Worm (Caenorhabditis elegans) whole organism, L3 larva: Measurements from ENCODE around the gene sptl-2.
A peak's percentile ranks its signal among the peaks of the same experiment; 100 is the strongest.

Source experiments
- R02D3.7 ChIP-seq: fragments of 150-350 bp; optimal IDR thresholded peaks from 2 replicates; lab custom pipeline; 2014; ENCODE audit warnings: missing biosample characterization, missing genetic modification characterization
- aly-2 ChIP-seq: fragments of 150-350 bp; optimal IDR thresholded peaks from 2 replicates; lab custom pipeline; 2014; ENCODE audit warnings: missing biosample characterization, missing genetic modification characterization
- ama-1 ChIP-seq: fragments of 150-350 bp; optimal IDR thresholded peaks from 2 replicates; lab custom pipeline; 2018
- ceh-16 ChIP-seq: sonication (generic microtip); optimal IDR thresholded peaks from 2 replicates; lab custom pipeline; 2017; ENCODE audit warnings: missing biosample characterization, missing genetic modification characterization
- ceh-28 ChIP-seq: fragments of 150-350 bp; optimal IDR thresholded peaks from 2 replicates; lab custom pipeline; 2014; ENCODE audit warnings: missing biosample characterization, missing genetic modification reagents, missing genetic modification characterization
- ceh-82 ChIP-seq: fragments of 150-350 bp; optimal IDR thresholded peaks from 2 replicates; lab custom pipeline; 2014; ENCODE audit warnings: missing biosample characterization, missing genetic modification characterization
- daf-12 ChIP-seq: fragments of 150-350 bp; optimal IDR thresholded peaks from 2 replicates; lab custom pipeline; 2014; ENCODE audit warnings: missing biosample characterization, missing genetic modification reagents, missing genetic modification characterization
- egl-27 ChIP-seq: sonication (generic microtip); optimal IDR thresholded peaks from 4 replicates; lab custom pipeline; 2017; ENCODE audit warnings: missing biosample characterization, missing genetic modification reagents, missing genetic modification characterization
- elt-1 ChIP-seq: fragments of 150-350 bp; optimal IDR thresholded peaks from 2 replicates; lab custom pipeline; 2014; ENCODE audit warnings: missing biosample characterization, missing genetic modification characterization
- elt-2 ChIP-seq: sonication (generic microtip); optimal IDR thresholded peaks from 2 replicates; lab custom pipeline; 2016; ENCODE audit warnings: missing genetic modification reagents, mild to moderate bottlenecking, missing genetic modification characterization, missing compliant biosample characterization
- elt-3 ChIP-seq, 3 experiments: fragments of 150-350 bp in 1 of 3; sonication (generic microtip) in 2 of 3; optimal IDR thresholded peaks; 2 replicates in 2 of 3; 4 replicates in 1 of 3; lab custom pipeline; 2014 to 2017; ENCODE audit warnings: missing biosample characterization in 3 of 3, missing genetic modification characterization in 3 of 3
- fkh-10 ChIP-seq: sonication (generic microtip); optimal IDR thresholded peaks from 2 replicates; lab custom pipeline; 2017; ENCODE audit warnings: missing biosample characterization, missing genetic modification reagents, missing genetic modification characterization
- fkh-2 ChIP-seq: fragments of 150-350 bp; optimal IDR thresholded peaks from 2 replicates; lab custom pipeline; 2014; ENCODE audit warnings: missing biosample characterization, missing genetic modification reagents, missing genetic modification characterization
- fos-1 ChIP-seq: fragments of 150-350 bp; optimal IDR thresholded peaks from 2 replicates; lab custom pipeline; 2014; ENCODE audit warnings: missing biosample characterization, missing genetic modification characterization
- hmg-11 ChIP-seq: sonication (generic microtip); optimal IDR thresholded peaks from 2 replicates; lab custom pipeline; 2016; ENCODE audit warnings: missing genetic modification characterization, missing compliant biosample characterization
- jun-1 ChIP-seq: fragments of 150-350 bp; optimal IDR thresholded peaks from 2 replicates; lab custom pipeline; 2014; ENCODE audit warnings: missing biosample characterization, missing genetic modification reagents, missing genetic modification characterization
- lin-15B ChIP-seq: fragments of 150-350 bp; optimal IDR thresholded peaks from 2 replicates; lab custom pipeline; 2014; ENCODE audit warnings: missing biosample characterization, missing genetic modification characterization
- lsy-12 ChIP-seq: sonication (generic microtip); optimal IDR thresholded peaks from 2 replicates; lab custom pipeline; 2016; ENCODE audit warnings: mild to moderate bottlenecking, missing genetic modification characterization, missing compliant biosample characterization
- mdl-1 ChIP-seq: fragments of 150-350 bp; optimal IDR thresholded peaks from 2 replicates; lab custom pipeline; 2014; ENCODE audit warnings: missing biosample characterization, missing genetic modification characterization
- mml-1 ChIP-seq: fragments of 150-350 bp; sonication (generic microtip); optimal IDR thresholded peaks from 3 replicates; lab custom pipeline; 2014; ENCODE audit warnings: missing biosample characterization, missing genetic modification characterization
- nfya-1 ChIP-seq: sonication (generic microtip); optimal IDR thresholded peaks from 2 replicates; lab custom pipeline; 2017; ENCODE audit warnings: missing genetic modification characterization, mild to moderate bottlenecking, missing compliant biosample characterization, antibody characterized with exemption, moderate library complexity; ENCODE audit not compliant: insufficient read depth
- nhr-11 ChIP-seq: fragments of 150-350 bp; optimal IDR thresholded peaks from 2 replicates; lab custom pipeline; 2014; ENCODE audit warnings: missing biosample characterization, missing genetic modification characterization
- nhr-12 ChIP-seq: fragments of 150-350 bp; optimal IDR thresholded peaks from 2 replicates; lab custom pipeline; 2014; ENCODE audit warnings: missing biosample characterization, missing genetic modification characterization
- nhr-23 ChIP-seq: fragments of 150-350 bp; optimal IDR thresholded peaks from 2 replicates; lab custom pipeline; 2014; ENCODE audit warnings: missing biosample characterization, missing genetic modification reagents, missing genetic modification characterization
- nhr-25 ChIP-seq: sonication (generic microtip); optimal IDR thresholded peaks from 2 replicates; lab custom pipeline; 2017; ENCODE audit warnings: missing biosample characterization, missing genetic modification characterization
- nhr-28 ChIP-seq: fragments of 150-350 bp; optimal IDR thresholded peaks from 2 replicates; lab custom pipeline; 2014; ENCODE audit warnings: missing biosample characterization, missing genetic modification characterization
- nhr-43 ChIP-seq: sonication (generic microtip); optimal IDR thresholded peaks from 2 replicates; lab custom pipeline; 2016; ENCODE audit warnings: mild to moderate bottlenecking, missing genetic modification characterization, missing compliant biosample characterization; ENCODE audit not compliant: poor library complexity, severe bottlenecking
- nhr-67 ChIP-seq: fragments of 150-350 bp; optimal IDR thresholded peaks from 2 replicates; lab custom pipeline; 2014; ENCODE audit warnings: missing biosample characterization, missing genetic modification characterization
- nhr-76 ChIP-seq: fragments of 150-350 bp; sonication (generic microtip); optimal IDR thresholded peaks from 5 replicates; lab custom pipeline; 2014; ENCODE audit warnings: missing biosample characterization, missing genetic modification characterization
- nhr-77 ChIP-seq: fragments of 150-350 bp; optimal IDR thresholded peaks from 2 replicates; lab custom pipeline; 2014; ENCODE audit warnings: missing biosample characterization, missing genetic modification characterization
- pha-4 ChIP-seq: fragments of 150-350 bp; optimal IDR thresholded peaks from 2 replicates; lab custom pipeline; 2014; ENCODE audit warnings: missing biosample characterization, missing genetic modification reagents, missing genetic modification characterization
- pqm-1 ChIP-seq: fragments of 150-350 bp; optimal IDR thresholded peaks from 2 replicates; lab custom pipeline; 2017; ENCODE audit warnings: missing biosample characterization, missing genetic modification characterization, inconsistent platforms
- skn-1 ChIP-seq: fragments of 150-350 bp; optimal IDR thresholded peaks from 2 replicates; lab custom pipeline; 2014; ENCODE audit warnings: missing biosample characterization, missing genetic modification characterization
- snpc-4 ChIP-seq: fragments of 150-350 bp; optimal IDR thresholded peaks from 2 replicates; lab custom pipeline; 2014; ENCODE audit warnings: missing biosample characterization, missing genetic modification characterization
- tbx-2 ChIP-seq: sonication (generic microtip); optimal IDR thresholded peaks from 2 replicates; lab custom pipeline; 2016; ENCODE audit warnings: mild to moderate bottlenecking, missing genetic modification characterization, missing compliant biosample characterization
- unc-39 ChIP-seq: sonication (generic microtip); optimal IDR thresholded peaks from 4 replicates; lab custom pipeline; 2017; ENCODE audit warnings: missing biosample characterization, missing genetic modification characterization
- unc-62 ChIP-seq: fragments of 150-350 bp; sonication (generic microtip); optimal IDR thresholded peaks from 4 replicates; lab custom pipeline; 2014; ENCODE audit warnings: missing biosample characterization, missing genetic modification reagents, missing genetic modification characterization
- ztf-11 ChIP-seq: fragments of 150-350 bp; optimal IDR thresholded peaks from 2 replicates; lab custom pipeline; 2014; ENCODE audit warnings: missing biosample characterization, missing genetic modification characterization
- ztf-4 ChIP-seq: fragments of 150-350 bp; optimal IDR thresholded peaks from 2 replicates; lab custom pipeline; 2014; ENCODE audit warnings: missing biosample characterization, missing genetic modification characterization

The sptl-2 gene

DNA sequence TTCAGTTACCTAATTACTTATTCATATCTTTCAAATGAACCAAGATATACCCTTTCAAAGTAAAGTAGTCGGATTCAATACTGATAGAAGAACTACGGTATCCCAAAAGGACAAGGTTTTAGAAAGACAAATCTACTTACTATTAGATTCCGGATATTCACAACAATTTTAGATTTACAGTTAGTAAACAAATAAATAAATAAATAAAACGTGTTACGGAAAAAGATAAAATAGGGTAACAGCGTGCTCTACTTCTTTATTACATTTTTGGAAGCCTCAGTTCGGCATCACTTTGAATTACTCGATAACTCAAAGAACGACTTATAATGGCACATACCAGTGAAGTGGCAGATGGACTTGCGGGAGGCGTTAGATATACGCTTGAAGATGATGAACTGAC is 12.0 kb upstream of the sptl-2 start, which contains the start of gene Y97E10AR.8:
Gene Y97E10AR.8 (plus strand): TSS at position 301 of the 400 bp plus-strand sequence.
- TF ChIP-seq ceh-16 (tag; lab: Kevin White, UChicago): no peak
- no peak for TF ChIP-seq nhr-25 (tag; lab: Kevin White, UChicago)
- TF ChIP-seq R02D3.7 (tag; lab: Kevin White, UChicago): no peak
- no peak for TF ChIP-seq egl-27
- no peak for TF ChIP-seq unc-39 (tag; lab: Kevin White, UChicago)
- TF ChIP-seq unc-62: no peak
- no peak for TF ChIP-seq mdl-1 (tag; lab: Kevin White, UChicago)

DNA sequence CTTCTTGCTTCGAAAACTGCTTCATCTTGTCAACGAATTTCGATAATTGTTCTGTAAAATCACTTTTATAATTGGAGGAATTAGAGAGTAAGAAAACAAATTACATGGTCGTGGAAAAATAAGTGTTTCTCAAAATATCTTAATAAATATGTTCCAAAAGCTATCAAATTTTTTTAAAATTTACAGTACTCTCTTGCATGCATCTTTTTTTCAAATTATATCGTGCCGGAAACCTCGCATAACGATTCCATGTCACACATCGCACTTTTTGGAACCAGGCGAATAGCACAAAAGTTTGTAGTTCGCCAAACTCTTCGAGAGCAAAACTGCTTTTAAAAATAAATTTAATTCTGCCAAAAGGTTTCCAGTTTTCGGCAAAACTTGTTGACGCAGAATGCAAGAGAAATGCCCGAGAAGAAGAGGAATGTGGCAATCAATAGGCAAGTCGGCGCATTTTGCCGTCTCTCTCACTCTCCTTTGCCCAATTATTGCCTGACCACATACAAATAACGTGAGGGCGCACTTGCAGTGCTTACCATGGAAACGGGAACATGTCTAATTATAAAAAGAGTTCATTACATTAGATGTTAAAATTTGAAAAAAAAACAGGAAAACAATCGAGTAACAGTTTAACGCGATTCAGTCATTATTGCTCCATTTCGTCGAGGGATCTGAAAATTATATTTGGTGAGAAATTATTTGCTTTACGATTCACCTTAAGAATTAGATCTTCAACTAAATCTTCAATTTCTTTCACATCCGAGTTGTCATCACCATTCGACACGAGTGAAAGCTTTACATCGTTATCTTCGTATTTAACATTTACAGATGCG is 9.3 kb upstream of the sptl-2 start, which contains the start of gene Y97E10AR.3:
Gene Y97E10AR.3 (minus strand): TSS at position 51 of the 833 bp plus-strand sequence.
- TF ChIP-seq nfya-1 (tag; lab: Kevin White, UChicago) (peak; percentile 55), skn-1 (no peak)

DNA sequence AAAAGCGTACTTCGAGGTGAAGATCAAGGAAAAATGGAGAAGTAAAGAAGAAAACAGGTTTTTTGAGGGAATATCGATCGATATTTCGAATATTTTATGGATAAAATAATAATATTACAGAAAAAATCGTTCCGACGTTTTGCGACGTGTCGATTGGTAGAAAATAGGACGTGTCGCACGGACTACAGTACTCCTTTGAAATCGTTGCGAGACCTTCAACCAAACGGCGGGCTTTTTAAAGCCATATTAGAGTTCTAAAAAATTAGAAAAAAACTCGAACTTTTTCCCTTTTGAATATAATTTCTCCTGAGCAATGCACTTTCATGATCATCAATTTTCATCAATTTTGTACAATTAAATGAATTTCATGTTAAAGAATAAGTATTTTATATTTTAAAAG is 6.9 kb upstream of the sptl-2 start, which contains the start of gene Y97E10AR.4:
Gene Y97E10AR.4 (minus strand): TSS at position 131 of the 400 bp plus-strand sequence.
- TF ChIP-seq mml-1 (tag; lab: Kevin White, UChicago) (no peak), fos-1 (tag; lab: Kevin White, UChicago) (no peak), egl-27 (no peak), pqm-1 (tag; lab: Kevin White, UChicago) (no peak), unc-62 (no peak), R02D3.7 (tag; lab: Kevin White, UChicago) (no peak), nhr-23 (no peak), ceh-16 (tag; lab: Kevin White, UChicago) (no peak), aly-2 (tag; lab: Kevin White, UChicago) (no peak), nhr-76 (tag; lab: Kevin White, UChicago) (no peak), ceh-28 (tag; lab: Kevin White, UChicago) (no peak)

DNA sequence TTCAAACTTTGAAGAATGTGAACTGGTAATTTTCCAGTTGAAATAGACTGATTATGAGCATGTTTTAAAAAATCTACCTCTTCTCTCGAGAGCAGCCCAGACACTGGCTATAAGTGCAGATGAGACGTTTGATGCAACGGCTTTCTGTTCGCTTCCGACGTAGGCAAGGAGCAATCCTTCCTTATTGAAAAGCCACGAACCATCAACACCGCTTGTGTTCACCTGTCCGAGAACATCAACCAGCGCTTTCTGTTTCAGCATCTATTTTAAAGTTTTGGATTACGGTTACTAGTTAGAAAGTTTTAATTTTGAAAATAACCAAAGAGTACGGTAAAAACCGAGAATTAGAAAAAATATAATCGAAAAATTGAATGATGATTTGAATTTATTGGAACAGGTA is 6.2 kb upstream of the sptl-2 start, which contains the start of gene lmtr-2:
Gene lmtr-2 (minus strand): TSS at position 261 of the 400 bp plus-strand sequence.
- no peak for TF ChIP-seq nhr-43
- no peak for TF ChIP-seq nhr-12 (tag; lab: Kevin White, UChicago)
- no peak for TF ChIP-seq snpc-4 (tag; lab: Kevin White, UChicago)
- no peak for TF ChIP-seq ztf-11 (tag; lab: Kevin White, UChicago)
- no peak for TF ChIP-seq nfya-1 (tag; lab: Kevin White, UChicago)
- no peak for TF ChIP-seq pqm-1 (tag; lab: Kevin White, UChicago)
- no peak for TF ChIP-seq nhr-11 (tag; lab: Kevin White, UChicago)
- no peak for TF ChIP-seq lsy-12
- no peak for TF ChIP-seq elt-2
- TF ChIP-seq elt-1 (tag; lab: Kevin White, UChicago): no peak
- no peak for TF ChIP-seq fkh-10 (GFP tag; lab: Kevin White, UChicago)
- TF ChIP-seq mdl-1 (tag; lab: Kevin White, UChicago): no peak
- no peak for TF ChIP-seq nhr-76 (tag; lab: Kevin White, UChicago)
- TF ChIP-seq ceh-82 (tag; lab: Kevin White, UChicago): no peak
- TF ChIP-seq tbx-2 (tag; lab: Kevin White, UChicago): no peak
- TF ChIP-seq egl-27: no peak

DNA sequence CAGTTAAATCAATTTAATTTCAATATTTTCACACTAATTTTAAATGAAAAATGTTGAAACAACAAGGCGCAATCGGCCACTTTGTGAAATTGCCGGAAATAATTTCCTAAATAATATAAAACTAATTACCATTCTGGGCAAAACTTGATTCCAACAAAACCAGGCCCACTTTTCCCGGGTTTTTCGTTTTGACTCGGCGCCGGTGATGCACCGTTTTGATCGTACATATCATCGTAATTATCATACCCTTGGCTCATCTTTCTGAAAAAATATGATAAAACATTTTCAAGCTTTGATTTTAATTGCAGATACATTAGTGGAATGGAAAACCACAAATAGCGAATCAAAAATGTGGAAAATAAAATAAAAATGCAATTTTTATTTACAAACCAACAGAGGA is 5.0 kb upstream of the sptl-2 start, which contains the start of gene rpb-9:
Gene rpb-9 (minus strand): TSS at position 314 of the 400 bp plus-strand sequence.
- TF ChIP-seq ama-1 (lab: Kevin White, UChicago) (peak; percentile 26), nhr-67 (no peak), pha-4 (peak; percentile 14)

DNA sequence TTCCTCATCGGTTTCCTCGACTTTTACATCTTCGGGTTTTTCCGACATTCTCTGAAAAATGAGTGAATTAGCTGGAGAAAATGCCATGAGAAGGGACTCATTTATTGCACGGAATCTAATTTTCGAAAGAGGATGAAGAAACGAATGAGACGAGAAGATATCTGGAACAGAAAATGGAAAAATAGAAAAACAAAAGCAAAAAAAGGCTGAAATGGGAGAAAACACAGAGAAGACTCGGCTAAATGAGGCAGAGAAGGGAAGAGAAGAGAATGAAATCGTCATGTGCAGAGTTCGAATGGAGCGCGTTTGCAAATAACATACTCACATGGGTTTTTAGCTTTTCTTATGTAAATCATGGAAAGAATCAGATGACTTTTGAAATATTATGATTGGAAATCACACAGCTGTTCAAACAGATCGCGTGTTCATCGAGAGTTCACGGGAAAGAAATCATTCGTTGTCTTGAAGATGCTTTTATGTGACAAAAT is 3.1 kb upstream of the sptl-2 start, which contains the start of gene Y97E10AR.6:
Gene Y97E10AR.6 (minus strand): TSS at position 51 of the 488 bp plus-strand sequence.
- TF ChIP-seq ceh-16 (tag; lab: Kevin White, UChicago) (no peak), nhr-76 (tag; lab: Kevin White, UChicago) (no peak), nhr-25 (tag; lab: Kevin White, UChicago) (no peak), unc-62 (no peak), daf-12 (tag; lab: Kevin White, UChicago) (no peak), fkh-2 (no peak), ztf-4 (no peak), hmg-11 (no peak), lin-15B (tag; lab: Kevin White, UChicago) (peak; percentile 66), nhr-12 (tag; lab: Kevin White, UChicago) (no peak), nhr-23 (no peak), tbx-2 (tag; lab: Kevin White, UChicago) (no peak), pqm-1 (tag; lab: Kevin White, UChicago) (no peak), nfya-1 (tag; lab: Kevin White, UChicago) (peak; percentile 42), nhr-67 (no peak), elt-1 (tag; lab: Kevin White, UChicago) (no peak), jun-1 (tag; lab: Kevin White, UChicago) (no peak), nhr-11 (tag; lab: Kevin White, UChicago) (no peak), mml-1 (tag; lab: Kevin White, UChicago) (no peak), aly-2 (tag; lab: Kevin White, UChicago) (no peak), nhr-77 (tag; lab: Kevin White, UChicago) (no peak), nhr-28 (tag; lab: Kevin White, UChicago) (no peak), skn-1 (no peak), elt-3 (tag; optimal IDR thresholded peaks at IDR 0.05; lab: Kevin White, UChicago) (no peak)
